Fruit fly (Drosophila melanogaster) ovary, adult (tissue): Measurements from ENCODE around the gene CG33688.

Experiments
- CG17801 ChIP-seq: fragments of 200-800 bp; optimal IDR thresholded peaks from 2 replicates; lab custom pipeline; 2019; ENCODE audit warnings: missing biosample characterization, mild to moderate bottlenecking, missing genetic modification characterization, moderate library complexity; ENCODE audit not compliant: partially characterized antibody

Gene CG33688

DNA sequence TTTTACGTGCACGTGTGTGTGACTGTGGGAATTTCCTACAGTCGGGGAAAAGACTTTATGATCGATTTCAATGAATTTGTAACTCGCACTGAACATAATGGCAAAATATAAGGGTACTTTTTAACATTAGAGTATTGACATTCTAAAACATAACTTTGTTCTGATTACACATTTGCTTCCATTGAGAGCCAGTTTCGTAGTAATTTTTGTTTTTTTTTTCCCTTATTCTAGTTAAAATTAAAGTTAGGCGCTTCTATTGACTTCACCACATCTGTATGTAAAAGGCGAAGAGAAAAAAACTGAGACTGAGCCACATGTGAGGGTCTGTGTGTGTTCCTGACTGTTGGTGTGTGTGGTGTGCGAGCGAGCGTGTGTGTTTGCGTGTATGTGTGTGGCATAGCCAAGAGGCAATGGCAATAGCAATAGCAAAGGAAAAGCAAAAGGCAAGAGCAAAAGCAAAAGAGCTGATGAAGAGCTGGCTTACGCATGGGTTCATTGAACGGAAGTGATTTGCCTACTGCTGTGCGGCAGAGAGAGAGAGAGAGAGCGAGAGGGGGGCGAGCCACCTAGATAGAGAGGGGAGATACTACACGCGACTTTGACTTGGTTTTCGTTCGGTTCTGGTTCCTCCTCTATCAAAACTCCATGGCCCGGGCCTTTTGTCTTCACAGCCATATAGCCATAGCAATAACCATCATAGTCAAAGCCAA is 37.0 kb upstream of the CG33688 start:
- TF ChIP-seq CG17801 (GFP tag; lab: Kevin White, UChicago), result no peak

DNA sequence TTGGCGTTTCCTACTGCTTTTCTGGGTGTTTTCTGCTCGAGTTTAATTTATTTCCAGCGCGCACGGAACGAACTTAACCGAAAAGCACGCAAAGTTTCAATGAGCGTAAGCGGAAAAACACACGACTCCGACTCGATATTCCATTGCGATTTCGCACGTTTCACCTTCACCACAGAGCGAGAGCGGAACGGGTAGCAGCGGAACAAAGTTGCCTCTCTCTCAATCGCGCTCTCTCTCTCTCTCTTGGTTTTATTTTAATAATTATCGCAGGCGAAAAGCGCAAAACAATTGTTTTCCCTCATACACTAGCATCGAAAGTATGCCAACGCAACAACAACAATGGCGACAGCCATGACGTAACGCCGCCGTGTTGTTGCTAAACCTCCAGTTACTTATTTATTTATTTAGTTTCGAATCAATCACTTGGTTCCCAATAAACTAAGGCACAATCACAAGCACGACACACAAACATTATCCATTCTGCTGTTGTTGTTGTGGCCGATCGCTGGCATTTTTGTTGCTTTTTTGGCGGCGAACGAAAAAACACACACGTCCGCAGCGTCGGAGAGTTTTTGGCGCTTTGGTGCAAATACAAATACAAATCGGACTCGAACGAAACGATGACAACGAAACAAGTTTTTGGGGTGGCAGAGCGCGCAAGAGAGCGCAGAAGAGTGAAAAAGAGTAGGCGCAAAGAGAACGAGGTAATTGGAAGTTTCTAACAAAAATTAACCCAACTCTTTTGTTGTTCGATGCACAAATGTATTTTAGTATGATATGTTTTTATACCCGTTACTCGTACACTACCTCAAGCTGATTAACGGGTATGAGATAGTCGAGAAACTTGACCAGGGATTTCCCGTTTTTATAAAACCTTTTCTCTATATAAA is 34.6 kb upstream of the CG33688 start, which contains the start of gene CG5151:
TSS of gene CG5151 (minus strand) at position 552 of the 890 bp plus-strand sequence.
- peak; percentile 70 for TF ChIP-seq CG17801 (GFP tag; lab: Kevin White, UChicago)

DNA sequence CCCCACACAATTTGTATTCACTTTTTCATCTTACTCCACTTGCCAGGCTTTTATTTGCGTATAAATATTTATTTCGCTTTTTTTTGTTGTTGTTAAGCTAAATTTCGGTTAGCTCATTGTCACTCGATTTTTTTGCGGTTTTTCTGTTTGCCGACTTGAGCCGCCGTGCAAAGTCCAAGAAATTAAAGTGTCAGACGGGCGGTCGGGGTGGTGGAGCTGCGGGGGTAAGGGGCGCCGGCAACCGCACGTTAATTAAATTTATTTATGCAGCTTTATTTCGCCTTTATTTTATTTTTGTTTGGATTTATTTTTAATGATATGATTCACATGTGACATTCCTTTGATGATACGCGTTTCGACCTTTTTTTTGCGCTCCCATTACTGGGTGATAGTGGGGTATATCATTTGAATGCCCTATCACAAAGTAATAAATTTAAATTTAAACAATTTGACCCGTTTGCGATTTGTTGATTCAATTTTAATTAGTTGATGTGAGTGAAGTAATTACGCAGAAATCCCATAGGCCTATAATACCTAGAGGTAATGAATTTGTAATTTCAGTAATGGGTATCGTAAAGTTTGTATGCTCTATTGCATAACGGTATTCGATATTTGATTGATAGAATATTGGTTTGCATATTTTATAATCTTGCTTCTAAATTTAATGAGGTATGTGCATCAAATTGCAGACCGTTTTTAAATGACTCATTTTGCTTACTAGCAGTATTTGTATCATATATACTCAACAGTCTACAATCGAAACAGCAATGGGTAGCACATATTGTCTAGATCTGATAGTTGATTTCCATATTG is 33.5 kb upstream of the CG33688 start:
- no peak for TF ChIP-seq CG17801 (GFP tag; lab: Kevin White, UChicago)

DNA sequence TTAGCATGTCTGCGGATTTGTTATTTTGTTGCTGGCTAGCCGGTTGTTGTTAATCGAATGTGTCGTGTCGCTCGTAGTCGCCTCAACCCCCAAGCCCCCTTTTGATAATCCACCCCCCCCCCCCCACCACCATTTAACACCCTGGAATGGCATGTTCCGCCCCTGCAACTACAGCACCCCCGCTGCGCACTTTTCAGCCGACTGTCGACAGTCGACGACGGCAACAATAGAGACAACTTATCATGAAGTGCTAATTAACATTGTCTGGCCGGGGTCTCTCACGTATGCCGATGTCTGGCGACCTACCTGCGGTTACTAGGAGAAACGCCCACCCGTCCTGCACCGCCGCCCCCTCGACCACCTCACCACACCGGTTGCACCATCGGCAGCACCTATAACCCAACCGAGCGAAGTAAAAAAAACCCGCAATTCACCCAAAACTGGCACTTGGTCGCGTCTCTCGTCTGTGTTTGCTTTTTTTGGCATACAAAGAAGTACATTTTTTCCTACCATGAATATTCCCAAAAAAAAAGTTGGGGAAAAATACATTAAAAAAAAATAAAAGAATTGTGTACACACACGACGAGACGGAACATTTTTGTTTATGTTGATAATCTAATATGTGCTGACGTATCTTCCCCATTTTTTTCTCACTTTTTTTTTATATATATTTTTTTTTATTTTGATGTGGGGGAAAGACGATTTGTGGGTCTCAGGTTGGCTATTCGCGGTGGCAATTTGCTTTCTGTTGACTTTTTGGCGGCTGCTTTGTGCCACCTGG is 32.6 kb upstream of the CG33688 start:
- no peak for TF ChIP-seq CG17801 (GFP tag; lab: Kevin White, UChicago)

- no peak for TF ChIP-seq CG17801 (GFP tag; lab: Kevin White, UChicago)
These were observed 32.0 kb upstream of the CG33688 start for dm6 chr3L:16166998-16167344.

DNA sequence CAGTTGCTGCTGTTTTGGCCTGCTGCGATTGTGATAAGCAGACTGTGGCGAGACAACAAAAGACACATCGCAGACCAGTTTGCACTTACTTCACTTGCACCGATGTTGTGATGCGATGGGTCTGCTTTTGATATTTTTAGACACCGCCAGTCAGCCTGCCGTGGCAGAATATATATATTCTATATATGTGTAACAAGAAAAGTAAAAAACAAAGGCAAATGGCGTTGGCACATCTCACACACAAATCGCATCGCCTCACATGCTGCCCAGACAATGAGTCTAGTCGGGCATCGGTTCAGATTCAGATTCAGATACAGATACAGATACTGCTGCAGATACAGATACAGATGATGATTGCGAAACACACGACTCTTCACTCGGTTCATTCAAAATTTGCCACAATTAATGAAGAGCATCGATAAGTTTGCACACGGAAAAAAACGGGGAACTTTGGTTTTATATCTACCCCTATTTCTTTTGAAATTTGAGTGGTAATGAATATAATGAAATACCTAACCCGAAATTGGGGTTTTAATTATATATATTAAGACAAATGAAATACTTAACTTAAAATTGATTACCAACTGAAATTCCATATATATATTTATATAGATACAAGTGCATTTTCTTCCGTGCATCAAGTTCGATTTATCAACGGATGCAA is 31.2 kb upstream of the CG33688 start:
- TF ChIP-seq CG17801 (GFP tag; lab: Kevin White, UChicago), result no peak

DNA sequence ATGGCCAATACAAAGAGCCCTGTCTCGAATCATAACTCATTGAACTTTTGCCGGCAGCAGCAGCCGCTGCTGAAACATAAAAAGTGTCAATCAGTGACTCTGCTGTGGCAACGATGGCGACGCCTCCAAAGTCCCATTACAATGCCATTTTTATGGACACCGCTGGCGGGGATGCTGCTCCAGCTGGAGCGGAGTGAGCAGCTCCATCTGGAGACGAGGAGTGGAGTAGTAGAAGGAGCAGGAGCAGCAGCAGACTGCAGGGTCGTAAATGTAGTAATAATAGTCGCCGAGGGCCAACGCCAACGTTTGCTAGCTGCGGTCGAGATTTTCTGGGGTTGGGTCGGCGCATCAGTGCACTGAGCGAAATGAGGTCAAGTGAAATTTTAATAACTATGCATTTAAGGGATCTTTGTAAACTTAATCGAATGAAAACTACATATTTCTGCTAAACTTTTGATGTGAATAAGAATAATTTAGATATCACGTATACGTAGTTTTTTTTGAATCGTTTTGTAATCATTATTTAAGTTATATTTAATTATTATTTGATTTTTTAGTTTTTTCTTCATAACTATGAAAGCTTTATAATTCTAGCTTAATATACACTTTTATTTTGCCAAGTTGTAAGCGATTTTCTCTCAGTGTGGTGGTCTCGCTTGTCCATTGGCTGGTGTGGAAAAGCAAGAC is 30.4 kb upstream of the CG33688 start:
- no peak for TF ChIP-seq CG17801 (GFP tag; lab: Kevin White, UChicago)

dm6 chr3L:16170006-16170405 is 29.0 kb upstream of the CG33688 start, which contains the start of gene CG33796:
CG33796 (minus strand) TSS chr3L:16170106.
- no peak for TF ChIP-seq CG17801 (GFP tag; lab: Kevin White, UChicago)

DNA sequence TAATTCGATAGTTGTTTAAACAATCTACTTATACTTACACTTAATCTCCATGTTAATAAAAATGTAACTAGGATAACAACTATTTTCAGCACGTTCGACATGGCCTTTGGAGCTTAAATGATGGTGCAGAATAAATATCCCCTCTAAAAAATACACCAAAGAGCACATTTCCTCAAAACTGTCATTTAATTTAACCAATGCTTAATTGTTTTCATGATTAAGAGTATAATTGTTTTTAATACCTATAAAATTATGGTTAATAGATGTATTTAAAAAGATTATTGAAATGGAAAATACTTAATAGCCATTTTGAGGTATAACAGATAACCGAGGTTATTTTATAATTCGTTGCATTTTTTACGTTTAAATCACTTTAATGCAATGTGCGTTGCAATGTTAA is 27.7 kb upstream of the CG33688 start, which contains the start of gene CG33795:
TSS of gene CG33795 (minus strand) at position 101 of the 400 bp plus-strand sequence.
- no peak for TF ChIP-seq CG17801 (GFP tag; lab: Kevin White, UChicago)

DNA sequence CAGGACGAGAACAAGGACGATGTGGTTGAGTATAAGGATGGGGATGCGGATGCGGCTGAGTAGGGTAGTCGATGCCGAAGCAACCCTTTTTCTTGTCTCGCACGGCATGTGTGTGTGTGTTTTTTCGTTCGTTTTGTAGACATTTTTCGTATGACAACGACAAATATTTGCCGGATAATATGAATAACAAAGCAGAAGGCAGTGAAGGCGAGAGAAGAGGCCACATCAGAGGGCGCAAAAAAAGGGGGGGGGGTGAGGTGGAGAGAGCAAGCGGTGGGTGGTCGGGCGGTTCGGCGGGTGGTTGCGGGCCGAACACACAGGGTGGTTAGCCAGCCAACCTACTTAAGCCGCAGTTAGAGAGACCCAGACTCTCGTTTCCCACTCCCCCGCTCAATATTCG is 26.6 kb upstream of the CG33688 start:
- TF ChIP-seq CG17801 (GFP tag; lab: Kevin White, UChicago), result no peak

- TF ChIP-seq CG17801 (GFP tag; lab: Kevin White, UChicago), result no peak
These were observed 26.2 kb upstream of the CG33688 start for dm6 chr3L:16172809-16173276.

DNA sequence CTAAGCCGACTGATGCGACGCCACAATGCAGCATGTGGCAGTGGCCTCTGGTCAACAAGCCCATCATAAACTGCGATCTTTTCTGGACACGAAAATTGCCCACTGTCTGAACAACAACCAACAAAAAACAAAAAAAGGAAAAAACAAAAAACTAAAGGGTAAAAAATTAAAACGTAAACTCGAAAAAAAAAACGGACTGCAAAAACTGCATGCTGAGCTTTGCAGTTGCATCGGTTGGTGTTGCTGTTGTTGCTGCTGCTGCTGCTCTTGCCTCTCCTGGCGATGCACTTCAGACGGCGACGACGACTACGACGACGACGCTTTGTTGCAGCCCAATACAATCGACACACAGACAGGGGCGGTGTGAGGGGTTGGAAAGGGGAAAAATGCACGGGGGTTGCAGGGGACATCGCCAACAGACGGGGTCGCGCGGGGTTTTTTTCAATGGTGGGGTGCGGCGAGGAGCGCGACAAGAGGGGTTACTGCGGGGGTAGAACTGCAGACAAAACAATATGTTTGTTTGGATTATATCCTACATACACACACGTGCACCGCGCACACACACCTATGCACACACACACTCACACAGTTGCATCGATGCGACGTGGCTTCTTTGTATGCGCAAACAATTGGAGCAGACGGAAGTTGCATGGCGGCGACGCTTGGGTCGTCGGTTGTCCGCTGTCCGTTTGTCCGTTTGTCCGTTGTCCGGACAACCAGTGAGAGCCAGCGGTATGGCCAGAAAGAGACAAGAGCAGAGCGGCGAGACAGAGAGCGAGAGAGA is 25.0 kb upstream of the CG33688 start:
- TF ChIP-seq CG17801 (GFP tag; lab: Kevin White, UChicago), result no peak
